Fruit fly (Drosophila melanogaster) Kc167 (cell line): ENCODE results near the gene Acox3.

Experiments
- Myc ChIP-seq: fragments of >200 bp; optimal IDR thresholded peaks from 2 replicates; lab custom pipeline; 2017; ENCODE audit warnings: missing external identifiers
- Sin3A ChIP-seq: fragments of >200 bp; optimal IDR thresholded peaks from 2 replicates; lab custom pipeline; 2018; ENCODE audit warnings: missing external identifiers
- h ChIP-seq: fragments of >200 bp; optimal IDR thresholded peaks from 3 replicates; lab custom pipeline; 2018; ENCODE audit warnings: missing external identifiers
- insv ChIP-seq: fragments of >200 bp; optimal IDR thresholded peaks from 3 replicates; lab custom pipeline; 2018; ENCODE audit warnings: missing external identifiers
- psq ChIP-seq: fragments of >200 bp; optimal IDR thresholded peaks from 2 replicates; lab custom pipeline; 2017; ENCODE audit warnings: missing external identifiers
- ttk ChIP-seq: sonication (Bioruptor generic); optimal IDR thresholded peaks from 2 replicates; lab custom pipeline; 2017; ENCODE audit warnings: missing external identifiers

Gene Acox3

DNA sequence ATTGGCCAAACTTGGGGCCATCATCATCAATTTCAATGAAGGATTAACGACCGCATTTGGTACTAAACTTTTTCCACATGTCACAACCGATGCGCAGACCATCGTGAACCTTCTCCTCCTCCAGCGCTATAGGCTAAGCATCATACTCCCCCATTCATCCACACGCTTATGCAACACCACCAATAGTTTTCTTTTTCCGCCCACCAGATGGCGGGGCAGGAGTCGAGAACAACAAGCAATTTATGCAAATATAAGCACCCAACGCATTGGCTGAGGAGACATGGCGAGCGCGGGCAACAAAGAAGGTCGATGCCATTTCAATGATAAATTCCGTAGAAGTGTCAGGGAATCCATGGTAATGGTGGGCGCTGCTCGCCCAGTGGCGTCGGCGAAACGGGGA lies 56.7 kb downstream of the Acox3 start:
- TF ChIP-seq psq (lab: Kevin White, UChicago) (no peak), h (lab: Kevin White, UChicago) (no peak), ttk (lab: Kevin White, UChicago) (no peak), Sin3A (no peak), insv (lab: Kevin White, UChicago) (no peak), Myc (lab: Kevin White, UChicago) (no peak)

DNA sequence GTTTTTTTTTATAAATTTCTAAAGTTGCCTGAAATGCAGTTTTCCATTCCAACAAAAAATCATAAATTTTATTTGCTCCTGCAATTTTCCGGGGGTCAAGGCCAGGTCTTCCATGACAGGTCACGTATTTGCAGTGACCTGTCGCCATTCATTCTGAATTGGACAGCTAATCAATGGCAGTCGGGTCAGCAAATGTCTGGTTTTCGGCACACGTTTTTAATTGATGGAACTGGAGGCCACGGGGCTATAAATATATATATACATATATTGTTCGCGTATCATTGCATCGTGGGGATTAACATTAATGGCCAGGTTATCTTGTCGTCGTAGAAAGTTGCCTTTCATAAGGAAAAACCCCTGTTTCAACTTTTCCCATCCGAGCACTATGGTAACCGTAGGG lies 61.1 kb downstream of the Acox3 start:
- TF ChIP-seq psq (lab: Kevin White, UChicago) (no peak), Sin3A (no peak), ttk (lab: Kevin White, UChicago) (no peak), insv (lab: Kevin White, UChicago) (no peak), h (lab: Kevin White, UChicago) (no peak)

DNA sequence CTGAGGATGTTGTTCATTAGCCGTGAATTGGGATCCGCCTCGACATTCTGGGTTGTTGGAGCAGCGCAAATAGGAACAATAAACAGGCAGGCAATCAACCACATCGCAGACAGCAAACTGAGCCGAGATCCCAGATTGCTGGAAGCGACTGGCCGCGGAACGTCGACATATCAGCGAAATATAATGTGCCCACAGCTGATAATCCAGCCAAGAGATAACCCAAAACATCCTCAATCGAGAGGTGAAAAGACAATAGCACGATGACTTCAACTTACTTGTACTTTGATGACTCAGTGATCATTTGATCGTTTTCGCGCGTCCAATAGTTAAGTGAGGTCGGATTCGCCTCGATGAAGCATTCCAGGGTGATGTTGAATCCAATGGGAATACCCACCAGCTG lies 62.8 kb downstream of the Acox3 start, which contains the start of gene Nepl6:
Gene Nepl6 (minus strand): TSS at position 104 of the 400 bp plus-strand sequence.
- TF ChIP-seq psq (lab: Kevin White, UChicago) (no peak), Sin3A (no peak), insv (lab: Kevin White, UChicago) (no peak), Myc (lab: Kevin White, UChicago) (no peak), h (lab: Kevin White, UChicago) (no peak), ttk (lab: Kevin White, UChicago) (no peak)

- TF ChIP-seq h (lab: Kevin White, UChicago) (no peak), Myc (lab: Kevin White, UChicago) (no peak), insv (lab: Kevin White, UChicago) (no peak), Sin3A (no peak), psq (lab: Kevin White, UChicago) (no peak), ttk (lab: Kevin White, UChicago) (no peak)
Measured at dm6 chr2L:6380966-6381365, 67.2 kb downstream of the Acox3 start, which contains the start of gene Nepl5. Nepl5 (plus strand) TSS chr2L:6381266.

dm6 chr2L:6379197-6379596 lies 69.0 kb downstream of the Acox3 start:
- TF ChIP-seq insv (lab: Kevin White, UChicago): no peak
